Fruit fly (Drosophila melanogaster) S2 (cell line): ENCODE measurements around the gene Sec13.

Experiments used
- CG8478 ChIP-seq: fragments of >200 bp; optimal IDR thresholded peaks from 2 replicates; lab custom pipeline; 2018
- CTCF ChIP-seq, 2 experiments: fragments of >200 bp; optimal IDR thresholded peaks; 2 replicates each; lab custom pipeline; 2018

DNA sequence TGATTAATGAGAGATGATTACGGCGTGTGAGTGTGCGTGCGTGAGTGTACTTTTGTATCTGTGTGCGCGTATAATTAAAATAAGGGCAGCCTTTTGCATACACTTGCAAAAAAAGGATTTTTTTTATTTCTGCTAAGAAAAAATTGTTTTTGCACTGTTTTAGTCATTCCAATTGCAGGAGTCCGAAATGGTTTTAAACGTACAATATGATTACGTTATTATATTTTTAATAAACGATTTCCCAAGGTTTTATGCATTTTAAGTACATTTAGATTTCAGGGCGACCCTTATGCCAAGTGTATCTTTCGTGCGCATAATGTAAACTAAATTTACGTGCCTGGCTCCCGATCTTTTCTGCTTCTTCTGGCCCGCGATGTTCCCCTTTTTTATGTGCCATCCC, 21.2 kb upstream of the Sec13 start:
- TF ChIP-seq CG8478 (lab: Kevin White, UChicago), result no peak
- TF ChIP-seq CTCF (optimal IDR thresholded peaks at IDR 0.05; lab: Kevin White, UChicago), result no peak
